Worm (Caenorhabditis elegans) whole organism, L4 larva: ENCODE data around the gene nep-2.

Experiments used
- Y75B8A.6 ChIP-seq: fragments of 200-800 bp; sonication (Bioruptor generic); IDR thresholded peaks from 2 replicates; pipeline ENCODE4 v1.3.6; 2022; ENCODE audit warnings: missing genetic modification reagents, missing genetic modification characterization, missing compliant biosample characterization
- aha-1 ChIP-seq: fragments of 150-350 bp; peaks from one replicate; lab custom pipeline; 2014; ENCODE audit warnings: missing biosample characterization, missing genetic modification characterization
- ama-1 ChIP-seq: fragments of 150-350 bp; optimal IDR thresholded peaks from 2 replicates; lab custom pipeline; 2014; ENCODE audit warnings: inconsistent platforms, mixed read lengths
- arid-1 ChIP-seq: fragments of 200-800 bp; sonication (Bioruptor generic); conservative IDR thresholded peaks from 2 replicates; pipeline ENCODE4 v1.3.6; 2022; ENCODE audit warnings: missing genetic modification reagents, missing genetic modification characterization, missing compliant biosample characterization
- ceh-32 ChIP-seq: sonication (generic microtip); optimal IDR thresholded peaks from 2 replicates; lab custom pipeline; 2016; ENCODE audit warnings: mild to moderate bottlenecking, missing genetic modification characterization, missing compliant biosample characterization; ENCODE audit not compliant: poor library complexity
- dmd-8 ChIP-seq: fragments of 200-800 bp; sonication (Bioruptor generic); IDR thresholded peaks from 2 replicates; pipeline ENCODE4 v1.3.6; 2022; ENCODE audit warnings: missing genetic modification characterization, missing compliant biosample characterization
- dpl-1 ChIP-seq: fragments of 150-350 bp; optimal IDR thresholded peaks from 2 replicates; lab custom pipeline; 2014; ENCODE audit warnings: missing biosample characterization, missing genetic modification reagents, missing genetic modification characterization
- duxl-1 ChIP-seq: sonication (generic microtip); optimal IDR thresholded peaks from 2 replicates; lab custom pipeline; 2016; ENCODE audit warnings: mild to moderate bottlenecking, missing genetic modification characterization, moderate library complexity, missing compliant biosample characterization; ENCODE audit not compliant: poor library complexity
- dve-1 ChIP-seq: sonication (generic microtip); optimal IDR thresholded peaks from 2 replicates; lab custom pipeline; 2017; ENCODE audit warnings: antibody characterized with exemption, mild to moderate bottlenecking, missing genetic modification characterization, missing compliant biosample characterization; ENCODE audit not compliant: insufficient read depth
- egl-43 ChIP-seq: fragments of 200-800 bp; sonication (Bioruptor generic); IDR thresholded peaks from 2 replicates; pipeline ENCODE4 v1.3.6; 2022; ENCODE audit warnings: missing genetic modification reagents, missing genetic modification characterization, missing compliant biosample characterization
- fkh-10 ChIP-seq: fragments of 150-350 bp; optimal IDR thresholded peaks from 2 replicates; lab custom pipeline; 2014; ENCODE audit warnings: missing biosample characterization, missing genetic modification reagents, missing genetic modification characterization
- fos-1 ChIP-seq: fragments of 150-350 bp; optimal IDR thresholded peaks from 2 replicates; lab custom pipeline; 2014; ENCODE audit warnings: missing biosample characterization, missing genetic modification characterization
- lin-15B ChIP-seq: fragments of 150-350 bp; sonication (generic microtip); optimal IDR thresholded peaks from 3 replicates; lab custom pipeline; 2014; ENCODE audit warnings: missing biosample characterization, missing genetic modification characterization
- lin-38 ChIP-seq: fragments of 200-800 bp; sonication (Bioruptor generic); IDR thresholded peaks from 2 replicates; pipeline ENCODE4 v1.3.6; 2022; ENCODE audit warnings: missing genetic modification reagents, missing genetic modification characterization, missing compliant biosample characterization
- lin-39 ChIP-seq: fragments of 150-350 bp; optimal IDR thresholded peaks from 2 replicates; lab custom pipeline; 2014; ENCODE audit warnings: missing biosample characterization, missing genetic modification reagents, missing genetic modification characterization
- mep-1 ChIP-seq: fragments of 150-350 bp; sonication (generic microtip); optimal IDR thresholded peaks from 3 replicates; lab custom pipeline; 2014; ENCODE audit warnings: missing biosample characterization, missing genetic modification characterization
- nhr-10 ChIP-seq: fragments of 150-350 bp; optimal IDR thresholded peaks from 2 replicates; lab custom pipeline; 2014; ENCODE audit warnings: missing biosample characterization, missing genetic modification characterization
- nhr-111 ChIP-seq: fragments of 200-800 bp; sonication (Bioruptor generic); optimal IDR thresholded peaks from 2 replicates; lab custom pipeline; 2018; ENCODE audit warnings: mild to moderate bottlenecking, missing genetic modification characterization, missing compliant biosample characterization
- nhr-237 ChIP-seq: sonication (generic microtip); optimal IDR thresholded peaks from 2 replicates; lab custom pipeline; 2017; ENCODE audit warnings: missing biosample characterization, missing genetic modification characterization
- nhr-28 ChIP-seq: fragments of 150-350 bp; optimal IDR thresholded peaks from 2 replicates; lab custom pipeline; 2014; ENCODE audit warnings: missing biosample characterization, missing genetic modification characterization
- rbr-2 ChIP-seq: sonication (generic microtip); optimal IDR thresholded peaks from 2 replicates; lab custom pipeline; 2016; ENCODE audit warnings: missing genotype, missing genetic modification characterization, missing compliant biosample characterization
- sdz-12 ChIP-seq: fragments of 200-800 bp; sonication (Bioruptor generic); optimal IDR thresholded peaks from 2 replicates; lab custom pipeline; 2018; ENCODE audit warnings: mild to moderate bottlenecking, missing genetic modification characterization, missing compliant biosample characterization
- skn-1 ChIP-seq: fragments of 150-350 bp; optimal IDR thresholded peaks from 2 replicates; lab custom pipeline; 2014; ENCODE audit warnings: missing biosample characterization, missing genetic modification characterization
- snpc-4 ChIP-seq: fragments of 150-350 bp; optimal IDR thresholded peaks from 2 replicates; lab custom pipeline; 2014; ENCODE audit warnings: missing biosample characterization, missing genetic modification characterization
- tag-97 ChIP-seq: fragments of 200-800 bp; sonication (Bioruptor generic); IDR thresholded peaks from 2 replicates; pipeline ENCODE4 v1.3.6; 2022; ENCODE audit warnings: missing genetic modification characterization, missing compliant biosample characterization
- tra-1 ChIP-seq: fragments of 200-800 bp; sonication (Bioruptor generic); IDR thresholded peaks from 2 replicates; pipeline ENCODE4 v1.3.6; 2022; ENCODE audit warnings: missing genetic modification reagents, missing genetic modification characterization, missing compliant biosample characterization
- unc-62 ChIP-seq, 3 experiments: fragments of 150-350 bp in 1 of 3; sonication (generic microtip); optimal IDR thresholded peaks in 2 of 3; peaks in 1 of 3; 1 replicate in 1 of 3; 2 replicates in 2 of 3; lab custom pipeline; 2014 to 2017; ENCODE audit warnings: missing biosample characterization in 3 of 3, missing genetic modification characterization in 3 of 3, missing genetic modification reagents in 3 of 3, missing genotype in 1 of 3
- zag-1 ChIP-seq: fragments of 150-350 bp; optimal IDR thresholded peaks from 2 replicates; lab custom pipeline; 2014; ENCODE audit warnings: missing biosample characterization, missing genetic modification characterization

nep-2 gene

DNA sequence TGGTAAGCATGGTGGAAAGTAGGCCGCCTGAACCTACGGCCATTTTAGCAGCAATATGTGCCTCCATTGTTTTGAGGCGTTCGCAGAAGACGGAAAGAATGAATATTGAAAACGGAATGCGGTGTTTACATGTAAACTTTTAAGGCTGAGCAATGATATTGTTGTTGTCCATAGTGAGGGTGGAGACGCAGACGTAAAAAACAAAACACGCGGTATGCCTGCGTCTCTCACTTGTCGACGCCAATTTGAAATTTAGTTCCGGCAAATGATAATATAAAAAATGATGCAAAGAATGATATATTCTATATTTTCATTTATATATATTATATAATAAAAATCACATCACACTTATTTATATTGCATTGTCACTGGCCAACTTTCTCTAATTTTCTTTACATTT, 17.7 kb downstream of the nep-2 start, which contains the start of gene Y47G7B.2 (continued):
- TF ChIP-seq sdz-12 (no peak), duxl-1 (tag; lab: Kevin White, UChicago) (peak; percentile 90)

DNA sequence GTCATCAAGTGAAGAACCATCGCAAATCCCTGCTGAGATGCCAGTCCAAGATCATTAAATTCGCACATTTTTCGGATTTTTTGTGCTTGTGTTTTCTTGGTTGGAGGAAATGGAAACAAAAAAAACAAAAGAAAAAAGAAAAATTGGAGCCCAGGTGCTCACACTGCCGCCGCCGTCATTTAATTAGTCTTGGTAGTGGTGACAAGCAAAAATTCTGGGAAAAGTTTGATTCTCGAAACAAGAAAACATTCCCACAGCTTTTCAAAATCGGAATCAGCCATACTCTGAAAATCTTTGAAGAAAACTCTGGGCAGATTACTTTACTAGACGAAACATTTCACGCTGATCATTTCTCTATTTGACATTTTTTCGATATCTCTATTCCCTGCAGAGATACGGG, 20.4 kb downstream of the nep-2 start, which contains the start of gene srh-128:
Gene srh-128, minus strand, starts transcription at position 101 of the 400 bp plus-strand sequence.
- TF ChIP-seq ceh-32 (tag; lab: Kevin White, UChicago), result no peak

DNA sequence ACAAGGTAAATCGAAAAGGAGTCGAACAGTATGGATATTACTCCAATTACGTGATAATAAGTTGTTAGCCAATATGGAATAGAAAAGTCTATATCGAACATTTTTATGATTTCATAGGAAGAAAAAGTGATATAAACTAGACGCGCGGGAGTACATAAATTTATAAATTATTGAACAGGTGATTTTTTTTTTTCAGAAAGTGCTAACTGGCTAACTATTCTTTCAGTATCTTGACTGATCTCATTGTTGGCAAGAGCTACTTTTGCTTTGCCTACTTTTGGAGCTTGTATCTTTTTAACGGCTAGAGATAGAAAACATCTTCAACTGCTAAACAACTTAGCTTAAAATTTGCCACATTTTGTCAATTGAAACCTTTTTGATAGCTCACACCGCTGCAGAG, 22.8 kb downstream of the nep-2 start, which contains the start of gene sri-60:
Gene sri-60, minus strand, starts transcription at position 101 of the 400 bp plus-strand sequence.
- TF ChIP-seq egl-43 (GFP tag; lab: Robert Waterston, UW) (no peak), aha-1 (tag; lab: Kevin White, UChicago) (no peak), ama-1 (lab: Kevin White, UChicago) (no peak), lin-15B (no peak)

DNA sequence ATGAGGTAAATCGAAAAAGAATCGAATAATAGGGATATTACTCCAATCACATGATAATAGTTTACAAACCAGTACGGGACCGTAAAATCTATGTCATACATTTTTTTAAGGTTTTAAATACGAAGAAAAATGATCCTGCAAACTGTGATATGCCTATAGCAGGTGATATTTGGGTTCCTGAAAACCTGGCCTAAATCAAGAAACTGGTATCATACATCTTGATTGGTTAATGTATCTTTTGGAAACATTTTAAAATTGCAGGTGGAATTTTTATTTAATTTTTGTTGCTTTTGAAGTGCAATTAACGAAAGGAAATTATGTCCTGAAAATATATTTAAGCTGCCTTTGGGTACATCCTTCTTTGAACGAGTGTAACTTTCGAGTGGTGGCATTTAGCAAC, 25.3 kb downstream of the nep-2 start, which contains the start of gene sri-61:
Gene sri-61, minus strand, starts transcription at position 101 of the 400 bp plus-strand sequence.
- peak in 1 of 2 experiments; percentile 25 for TF ChIP-seq unc-62 (GFP tag; optimal IDR thresholded peaks at IDR 0.05 in 1 of 2; lab: Kevin White, UChicago)
- TF ChIP-seq unc-62 (tag; optimal IDR thresholded peaks at IDR 0.05; lab: Kevin White, UChicago), result no peak
- no peak for TF ChIP-seq nhr-10
- no peak for TF ChIP-seq skn-1 (tag; lab: Kevin White, UChicago)

DNA sequence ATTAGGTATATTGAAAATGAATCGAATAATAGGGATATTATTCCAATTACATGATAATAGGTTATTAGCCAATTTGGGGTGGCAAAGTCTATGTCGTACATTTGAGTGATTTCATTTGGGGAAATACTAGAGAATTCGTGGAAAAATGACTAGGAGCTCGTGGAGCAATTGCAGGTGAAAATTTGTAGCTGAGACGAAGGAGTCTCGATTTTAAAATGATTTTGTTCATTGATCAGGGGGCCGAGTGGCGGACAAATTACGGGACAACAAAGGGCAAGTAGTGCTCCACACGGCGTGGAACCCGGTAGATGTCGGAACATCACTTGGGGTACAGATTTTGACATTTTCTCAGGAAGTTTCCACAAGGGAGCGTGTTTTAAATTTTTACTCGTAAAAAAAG, 27.2 kb downstream of the nep-2 start, which contains the start of gene sri-62:
Gene sri-62, minus strand, starts transcription at position 101 of the 400 bp plus-strand sequence.
- TF ChIP-seq fos-1 (tag; lab: Kevin White, UChicago), result no peak
- TF ChIP-seq egl-43 (GFP tag; lab: Robert Waterston, UW), result no peak
- TF ChIP-seq lin-38 (GFP tag; lab: Robert Waterston, UW), result no peak
- TF ChIP-seq duxl-1 (tag; lab: Kevin White, UChicago), result no peak
- no peak for TF ChIP-seq arid-1
- TF ChIP-seq zag-1 (tag; lab: Kevin White, UChicago), result no peak
- no peak for TF ChIP-seq dmd-8

DNA sequence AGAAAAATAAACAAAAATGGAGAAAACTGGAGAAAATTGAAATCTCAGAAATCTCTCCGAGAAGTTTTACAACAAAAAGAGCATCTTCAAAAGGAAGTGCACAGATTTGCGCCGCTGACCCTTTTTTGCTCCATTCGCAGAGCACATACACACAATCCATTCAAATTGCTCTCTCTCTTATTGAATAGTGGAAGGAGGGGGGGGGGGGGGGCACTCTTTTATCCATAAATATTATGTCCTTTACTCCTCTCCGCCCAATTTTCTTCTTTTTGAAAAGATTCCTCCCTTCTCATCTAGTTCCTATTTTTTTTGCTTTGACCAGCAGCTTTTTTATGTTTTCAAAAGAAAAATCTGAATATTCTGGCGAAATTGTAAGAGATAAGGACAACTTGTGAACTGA, 30.5 kb downstream of the nep-2 start:
- peak; percentile 40 for TF ChIP-seq fkh-10 (GFP tag; lab: Kevin White, UChicago)
- TF ChIP-seq mep-1 (tag; lab: Kevin White, UChicago), result no peak
- no peak for TF ChIP-seq rbr-2 (tag; lab: Kevin White, UChicago)
- TF ChIP-seq tra-1, result no peak
- no peak for TF ChIP-seq arid-1

DNA sequence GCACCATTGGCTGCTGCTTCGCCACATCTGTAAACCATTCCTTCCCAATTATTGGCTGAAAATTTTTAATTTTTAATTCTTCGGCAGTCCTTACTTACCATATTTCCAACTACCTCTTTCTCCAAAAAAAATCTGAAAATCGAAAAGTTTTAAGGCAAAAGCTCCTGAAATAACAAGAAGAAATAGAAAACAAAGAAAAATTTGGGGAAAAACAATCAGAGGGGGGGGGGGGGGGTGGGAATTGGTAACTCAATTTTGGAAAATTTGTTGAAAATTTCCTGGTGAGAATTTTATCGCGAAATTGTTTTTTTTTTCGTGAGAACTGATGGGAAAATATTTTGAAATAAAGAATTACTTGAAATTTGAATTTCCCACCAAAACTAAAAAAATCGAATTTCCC, 33.1 kb downstream of the nep-2 start, which contains the start of gene set-11:
Gene set-11, minus strand, starts transcription at position 101 of the 400 bp plus-strand sequence.
- TF ChIP-seq lin-15B, result no peak
- no peak for TF ChIP-seq dpl-1 (GFP tag; lab: Kevin White, UChicago)
- no peak for TF ChIP-seq nhr-28 (tag; lab: Kevin White, UChicago)
- no peak for TF ChIP-seq nhr-237 (tag; lab: Kevin White, UChicago)
- no peak for TF ChIP-seq dve-1 (tag; lab: Kevin White, UChicago)
- no peak for TF ChIP-seq nhr-111
- TF ChIP-seq tag-97 (GFP tag; lab: Robert Waterston, UW), result no peak
- no peak for TF ChIP-seq Y75B8A.6 (GFP tag; lab: Robert Waterston, UW)
- TF ChIP-seq, all 104 proteins: peak for 0

DNA sequence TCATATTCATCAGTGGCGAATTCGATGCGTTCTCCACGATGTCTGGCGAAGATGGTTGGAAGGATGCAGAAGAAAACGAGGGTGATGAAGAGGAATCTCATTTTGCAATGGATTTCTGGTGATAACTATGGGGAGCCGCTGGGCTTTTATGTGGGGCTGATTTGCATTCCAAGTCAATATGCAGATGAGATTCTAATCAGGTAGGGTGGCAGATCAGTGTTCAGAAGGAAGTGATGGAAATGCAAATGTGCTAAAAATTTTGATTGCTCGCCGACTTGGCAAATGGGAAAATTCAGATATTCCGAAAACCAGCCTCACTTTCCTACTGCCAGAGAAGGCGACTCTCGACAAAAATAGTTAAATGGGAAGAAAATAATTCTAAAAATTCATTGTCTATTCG, 35.5 kb downstream of the nep-2 start, which contains the start of gene nspf-3:
Gene nspf-3, minus strand, starts transcription at position 101 of the 400 bp plus-strand sequence.
- TF ChIP-seq unc-62 (GFP tag; optimal IDR thresholded peaks at IDR 0.05 in 1 of 2; lab: Kevin White, UChicago) (peak in 1 of 2 experiments; percentile 66), unc-62 (tag; optimal IDR thresholded peaks at IDR 0.05; lab: Kevin White, UChicago) (no peak), lin-39 (tag; lab: Kevin White, UChicago) (no peak), skn-1 (tag; lab: Kevin White, UChicago) (no peak), snpc-4 (tag; lab: Kevin White, UChicago) (no peak)
